Worm (Caenorhabditis elegans) whole organism, L1 larva: ENCODE results near the gene C27A7.9.

Experiments used
- ces-1 ChIP-seq: fragments of 150-350 bp; optimal IDR thresholded peaks from 2 replicates; lab custom pipeline; 2014; ENCODE audit warnings: missing biosample characterization, missing genetic modification reagents, missing genetic modification characterization
- lin-13 ChIP-seq: fragments of 150-350 bp; optimal IDR thresholded peaks from 2 replicates; lab custom pipeline; 2014; ENCODE audit warnings: missing biosample characterization, missing genetic modification reagents, missing genetic modification characterization
- nhr-12 ChIP-seq: sonication (generic microtip); optimal IDR thresholded peaks from 2 replicates; lab custom pipeline; 2017; ENCODE audit warnings: missing biosample characterization, missing genetic modification characterization
- nhr-20 ChIP-seq: sonication (generic microtip); optimal IDR thresholded peaks from 2 replicates; lab custom pipeline; 2016; ENCODE audit warnings: mild to moderate bottlenecking, missing genetic modification characterization, missing compliant biosample characterization
- nhr-85 ChIP-seq: sonication (generic microtip); peaks from one replicate; lab custom pipeline; 2016; ENCODE audit warnings: missing genetic modification characterization, inconsistent platforms, missing compliant biosample characterization
- skn-1 ChIP-seq: fragments of 150-350 bp; optimal IDR thresholded peaks from 2 replicates; lab custom pipeline; 2014; ENCODE audit warnings: missing biosample characterization, missing genetic modification characterization
- unc-62 ChIP-seq: fragments of 150-350 bp; optimal IDR thresholded peaks from 2 replicates; lab custom pipeline; 2014; ENCODE audit warnings: missing biosample characterization, missing genetic modification reagents, missing genetic modification characterization
- ztf-11 ChIP-seq, 2 experiments: sonication (generic microtip); optimal IDR thresholded peaks; 2 replicates each; lab custom pipeline; 2016 to 2017; ENCODE audit warnings: missing genetic modification characterization in 2 of 2, missing biosample characterization in 1 of 2, missing compliant biosample characterization in 1 of 2
- ztf-4 ChIP-seq: fragments of 150-350 bp; optimal IDR thresholded peaks from 2 replicates; lab custom pipeline; 2014; ENCODE audit warnings: missing biosample characterization, missing genetic modification characterization

ce11 chrV:12121274-12121673 is 33.2 kb downstream of the C27A7.9 start, which contains the start of gene C13C4.6:
- no peak for TF ChIP-seq lin-13 (GFP tag; lab: Kevin White, UChicago)
- TF ChIP-seq ces-1 (GFP tag; lab: Kevin White, UChicago), result no peak
- TF ChIP-seq unc-62 (GFP tag; lab: Kevin White, UChicago), result no peak
- no peak for TF ChIP-seq nhr-20 (tag; lab: Kevin White, UChicago)
- no peak for TF ChIP-seq nhr-12
- no peak for TF ChIP-seq skn-1
- TF ChIP-seq nhr-85 (tag; lab: Kevin White, UChicago), result no peak
- TF ChIP-seq ztf-4, result no peak
- TF ChIP-seq ztf-11 (tag; optimal IDR thresholded peaks at IDR 0.05; lab: Kevin White, UChicago), result no peak
